Fruit fly (Drosophila melanogaster): ENCODE measurements around the gene CG32683.

DNA sequence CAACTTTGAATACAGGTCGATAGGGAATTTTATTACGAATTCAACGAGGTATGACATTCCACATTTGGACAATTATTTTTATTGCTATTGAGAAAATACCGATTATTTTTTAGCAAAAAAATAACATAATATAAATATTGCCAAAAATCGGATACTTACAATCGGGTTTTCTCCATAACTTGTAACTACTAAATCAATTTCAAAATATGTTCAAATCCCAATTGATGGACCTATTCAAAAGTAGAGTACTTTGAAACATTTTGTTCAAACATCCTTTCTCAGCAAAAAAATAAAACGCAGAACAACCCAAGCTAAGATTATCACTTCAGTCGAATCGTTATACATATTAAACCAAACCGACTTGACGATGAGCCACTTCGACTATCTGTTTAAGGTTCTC is 37.6 kb downstream of the CG32683 start, which contains the start of gene RabX2:
- no peak for TF ChIP-seq Sry-δ (GFP tag; optimal IDR thresholded peaks at IDR 0.05)
- no peak for TF ChIP-seq vnd (GFP tag; IDR thresholded peaks at IDR 0.05; ENCODE audit: partially characterized antibody)
- no peak for TF ChIP-seq CG5180 (GFP tag; optimal IDR thresholded peaks at IDR 0.05)
- no peak for TF ChIP-seq CG11456 (GFP tag; IDR thresholded peaks at IDR 0.05)
- no peak for TF ChIP-seq Aef1 (GFP tag; IDR thresholded peaks at IDR 0.05)
- no peak for TF ChIP-seq ase (GFP tag; IDR thresholded peaks at IDR 0.05)
- TF ChIP-seq Mrtf (GFP tag; IDR thresholded peaks at IDR 0.05), result no peak
- TF ChIP-seq CG15073 (GFP tag; optimal IDR thresholded peaks at IDR 0.05), result no peak
- TF ChIP-seq eyg (GFP tag; optimal IDR thresholded peaks at IDR 0.05), result no peak
- TF ChIP-seq Abd-B (GFP tag; optimal IDR thresholded peaks at IDR 0.05), result no peak
- no peak for TF ChIP-seq CG8089 (GFP tag; optimal IDR thresholded peaks at IDR 0.05)
- TF ChIP-seq Stat92E (GFP tag; optimal IDR thresholded peaks at IDR 0.05), result no peak
- TF ChIP-seq HmgD (GFP tag; optimal IDR thresholded peaks at IDR 0.05), result no peak

Data from whole organism, embryonic.